Fruit fly (Drosophila melanogaster): ENCODE data around the gene CG42374.

Gene CG42374

dm6 chr3L:19292440-19293175 is 29.0 kb downstream of the CG42374 start, which contains the start of gene Gbs-76A (continued):
- TF ChIP-seq CG11456 (GFP tag; IDR thresholded peaks at IDR 0.05) (no peak), run (tag; optimal IDR thresholded peaks at IDR 0.05) (peak; percentile 81), bbx (GFP tag; IDR thresholded peaks at IDR 0.05; ENCODE audit: partially characterized antibody) (peak; percentile 29; the same call in 1 of the 2 replicates), Dip2 (GFP tag; IDR thresholded peaks at IDR 0.05) (no peak), CG3065 (GFP tag; optimal IDR thresholded peaks at IDR 0.05) (no peak), CG1529 (GFP tag; optimal IDR thresholded peaks at IDR 0.05) (peak; percentile 62), CG10959 (GFP tag; IDR thresholded peaks at IDR 0.05) (no peak), CG17359 (tag; optimal IDR thresholded peaks at IDR 0.05) (peak; percentile 89), CG16815 (GFP tag; optimal IDR thresholded peaks at IDR 0.05) (peak; percentile 60), CG4707 (GFP tag; optimal IDR thresholded peaks at IDR 0.05) (peak; percentile 47), CG16863 (GFP tag; optimal IDR thresholded peaks at IDR 0.05) (no peak), Jarid2 (GFP tag; optimal IDR thresholded peaks at IDR 0.05) (no peak), CG2712 (tag; optimal IDR thresholded peaks at IDR 0.05) (peak; percentile 84), CG14050 (GFP tag; IDR thresholded peaks at IDR 0.05) (peak; percentile 69), tin (GFP tag; optimal IDR thresholded peaks at IDR 0.05) (peak; percentile 42), Mad (GFP tag; optimal IDR thresholded peaks at IDR 0.05) (no peak), dmrt99B (tag; optimal IDR thresholded peaks at IDR 0.05) (peak; percentile 90), slou (GFP tag; optimal IDR thresholded peaks at IDR 0.05) (no peak), Dll (GFP tag; IDR thresholded peaks at IDR 0.05; ENCODE audit: partially characterized antibody) (peak; percentile 53; the same call in 1 of the 4 replicates), CG13123 (GFP tag; optimal IDR thresholded peaks at IDR 0.05) (peak; percentile 29), Drgx (GFP tag; IDR thresholded peaks at IDR 0.05) (peak; percentile 91), gsb (GFP tag; IDR thresholded peaks at IDR 0.05) (peak; percentile 62), HLH4C (GFP tag; IDR thresholded peaks at IDR 0.05; ENCODE audit: partially characterized antibody) (peak; percentile 41; the same call in 1 of the 3 replicates), CG8388 (GFP tag; optimal IDR thresholded peaks at IDR 0.05) (peak; percentile 84), Scr (GFP tag; IDR thresholded peaks at IDR 0.05; ENCODE audit: partially characterized antibody) (peak; percentile 33; the same call in 1 of the 2 replicates), chif (GFP tag; optimal IDR thresholded peaks at IDR 0.05) (no peak), CG14965 (GFP tag; optimal IDR thresholded peaks at IDR 0.05; ENCODE audit: borderline replicate concordance) (no peak), Bdp1 (GFP tag; optimal IDR thresholded peaks at IDR 0.05) (no peak), CG12219 (GFP tag; optimal IDR thresholded peaks at IDR 0.05) (peak; percentile 60), Fer3 (tag; optimal IDR thresholded peaks at IDR 0.05) (peak; percentile 85), Fer2 (tag; optimal IDR thresholded peaks at IDR 0.05) (peak; percentile 77), D19B (GFP tag; optimal IDR thresholded peaks at IDR 0.05) (peak; percentile 68), sens-2 (GFP tag; IDR thresholded peaks at IDR 0.05) (no peak), CG10366 (GFP tag; IDR thresholded peaks at IDR 0.05) (peak; percentile 72), Stat92E (GFP tag; optimal IDR thresholded peaks at IDR 0.05) (no peak), CG9215 (GFP tag; IDR thresholded peaks at IDR 0.05) (peak; percentile 70), Eip74EF (GFP tag; optimal IDR thresholded peaks at IDR 0.05) (peak in 1 of 2 experiments; percentile 79), CG12744 (GFP tag; optimal IDR thresholded peaks at IDR 0.05) (peak; percentile 29), CG4282 (GFP tag; optimal IDR thresholded peaks at IDR 0.05) (no peak), CG33213 (GFP tag; optimal IDR thresholded peaks at IDR 0.05) (no peak), CG9797 (GFP tag; optimal IDR thresholded peaks at IDR 0.05) (no peak), CG14441 (GFP tag; IDR thresholded peaks at IDR 0.05) (no peak; the same call in 1 of the 2 replicates), z (GFP tag; IDR thresholded peaks at IDR 0.05) (no peak), gfzf (GFP tag; optimal IDR thresholded peaks at IDR 0.05) (no peak), Lpt (GFP tag; optimal IDR thresholded peaks at IDR 0.05) (no peak), tap (tag; optimal IDR thresholded peaks at IDR 0.05) (peak; percentile 75), rib (GFP tag; IDR thresholded peaks at IDR 0.05) (no peak), sim (GFP tag; IDR thresholded peaks at IDR 0.05) (no peak), peb (GFP tag; IDR thresholded peaks at IDR 0.05) (no peak)
